Worm (Caenorhabditis elegans) whole organism, L4 larva: ENCODE results near the gene C09H10.9.

Experiments
- Y5F2A.4 ChIP-seq: fragments of 200-800 bp; sonication (Bioruptor generic); optimal IDR thresholded peaks from 2 replicates; lab custom pipeline; 2018; ENCODE audit warnings: mild to moderate bottlenecking, missing genetic modification characterization, missing compliant biosample characterization
- egl-27 ChIP-seq: sonication (generic microtip); optimal IDR thresholded peaks from 3 replicates; lab custom pipeline; 2017; ENCODE audit warnings: missing biosample characterization, missing genetic modification reagents, missing genetic modification characterization
- set-16 ChIP-seq: fragments of 200-800 bp; sonication (Bioruptor generic); IDR thresholded peaks from 2 replicates; pipeline ENCODE4 v1.3.6; 2022; ENCODE audit warnings: missing genetic modification reagents, missing genetic modification characterization, missing compliant biosample characterization

DNA sequence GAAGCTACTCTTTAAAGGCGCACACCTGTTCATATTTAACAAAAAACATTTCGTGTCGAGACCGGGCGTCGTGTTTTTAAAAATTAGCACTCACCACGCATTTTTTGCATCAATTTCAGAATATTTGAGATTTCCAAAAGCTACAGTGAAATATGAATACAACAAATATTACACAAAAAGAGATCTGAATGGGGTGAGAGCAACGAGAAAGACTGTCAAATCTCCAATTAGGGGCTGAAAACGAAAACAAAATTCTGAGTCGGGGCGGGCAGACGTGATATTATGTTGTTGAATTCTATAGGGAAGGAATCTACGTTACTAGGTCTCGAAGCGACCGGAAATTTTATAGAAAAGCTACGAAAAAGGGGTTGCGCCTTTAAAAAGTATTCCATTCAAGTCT is 605 bp upstream of the C09H10.9 start, which contains the start of gene C09H10.5:
- TF ChIP-seq egl-27 (tag; lab: Kevin White, UChicago) (no peak), Y5F2A.4 (GFP tag; lab: Kevin White, UChicago) (no peak), set-16 (GFP tag; lab: Robert Waterston, UW) (no peak)
